Comparison of ENCODE assay signal across 5 fruit fly cellular contexts in genomic region chr2L:23068051-23068831, dm6.
TF ChIP-seq lines count a peak whose summit lies in the region.

Spf45 (minus strand) TSS chr2L:23068386.

- TF ChIP-seq CTCF in whole organism, embryonic (GFP tag; optimal IDR thresholded peaks at IDR 0.05; lab: Kevin White, UChicago), result no peak

TF ChIP-seq in whole organism, adult, 20 proteins besides CTCF, POLR2A, EP300 and RAD21:
- TF ChIP-seq Clk (GFP tag; optimal IDR thresholded peaks at IDR 0.05; lab: Kevin White, UChicago), result no peak
- TF ChIP-seq pad (GFP tag; optimal IDR thresholded peaks at IDR 0.05; lab: Kevin White, UChicago), result no peak
- TF ChIP-seq CG1620 (GFP tag; optimal IDR thresholded peaks at IDR 0.05; lab: Kevin White, UChicago), result no peak
- peak; percentile 28 for TF ChIP-seq CG5204 (GFP tag; optimal IDR thresholded peaks at IDR 0.05; lab: Kevin White, UChicago)
TF ChIP-seq in whole organism, adult: peak in this region for 1.

TF ChIP-seq in whole organism, embryonic, 481 proteins besides CTCF, POLR2A, EP300 and RAD21 (continues in another document):
- TF ChIP-seq Myb (GFP tag; optimal IDR thresholded peaks at IDR 0.05; lab: Kevin White, UChicago), result no peak
- TF ChIP-seq bcd (GFP tag; optimal IDR thresholded peaks at IDR 0.05; lab: Kevin White, UChicago), result no peak
- no peak for TF ChIP-seq CG11093 (GFP tag; IDR thresholded peaks at IDR 0.05; lab: Robert Waterston, UW)
- no peak for TF ChIP-seq Usf (GFP tag; optimal IDR thresholded peaks at IDR 0.05; lab: Kevin White, UChicago)
- no peak for TF ChIP-seq Ada2b (GFP tag; IDR thresholded peaks at IDR 0.05; lab: Robert Waterston, UW)
- no peak for TF ChIP-seq inv (GFP tag; IDR thresholded peaks at IDR 0.05; lab: Robert Waterston, UW; ENCODE audit: partially characterized antibody)
- TF ChIP-seq stc (GFP tag; IDR thresholded peaks at IDR 0.05; lab: Robert Waterston, UW), result no peak
- no peak for TF ChIP-seq HLH4C (GFP tag; IDR thresholded peaks at IDR 0.05; lab: Robert Waterston, UW; ENCODE audit: partially characterized antibody)
- peak; percentile 14 for TF ChIP-seq CG2116 (GFP tag; optimal IDR thresholded peaks at IDR 0.05; lab: Kevin White, UChicago)
- peak; percentile 99 for TF ChIP-seq CG30020 (tag; optimal IDR thresholded peaks at IDR 0.05; lab: Kevin White, UChicago)
- no peak for TF ChIP-seq Scr (GFP tag; IDR thresholded peaks at IDR 0.05; lab: Robert Waterston, UW; ENCODE audit: partially characterized antibody)
- TF ChIP-seq z (GFP tag; IDR thresholded peaks at IDR 0.05; lab: Robert Waterston, UW), result no peak
- no peak for TF ChIP-seq repo (GFP tag; optimal IDR thresholded peaks at IDR 0.05; lab: Kevin White, UChicago)
- TF ChIP-seq sc (optimal IDR thresholded peaks at IDR 0.05; lab: Kevin White, UChicago), result no peak
- no peak for TF ChIP-seq sc (GFP tag; optimal IDR thresholded peaks at IDR 0.05; lab: Kevin White, UChicago)
- TF ChIP-seq Bdp1 (GFP tag; optimal IDR thresholded peaks at IDR 0.05; lab: Kevin White, UChicago), result no peak
- TF ChIP-seq az2 (GFP tag; optimal IDR thresholded peaks at IDR 0.05; lab: Kevin White, UChicago), result no peak
- TF ChIP-seq phol (tag; optimal IDR thresholded peaks at IDR 0.05; lab: Kevin White, UChicago), result peak; percentile 65
- TF ChIP-seq nmo (GFP tag; optimal IDR thresholded peaks at IDR 0.05; lab: Kevin White, UChicago), result peak; percentile 26
- no peak for TF ChIP-seq CG10654 (GFP tag; optimal IDR thresholded peaks at IDR 0.05; lab: Kevin White, UChicago)
- TF ChIP-seq CG4617 (GFP tag; optimal IDR thresholded peaks at IDR 0.05; lab: Kevin White, UChicago; ENCODE audit: borderline replicate concordance), result peak; percentile 88
- TF ChIP-seq Atf6 (GFP tag; IDR thresholded peaks at IDR 0.05; lab: Robert Waterston, UW), result no peak

TF ChIP-seq in whole organism, prepupa, 60 proteins besides CTCF, POLR2A, EP300 and RAD21:
- TF ChIP-seq OdsH (GFP tag; optimal IDR thresholded peaks at IDR 0.05; lab: Kevin White, UChicago) (peak; percentile 13), CG32006 (GFP tag; optimal IDR thresholded peaks at IDR 0.05; lab: Kevin White, UChicago) (peak; percentile 28), CG34406 (GFP tag; optimal IDR thresholded peaks at IDR 0.05; lab: Kevin White, UChicago) (no peak), Met (GFP tag; optimal IDR thresholded peaks at IDR 0.05; lab: Kevin White, UChicago) (no peak), dsx (GFP tag; optimal IDR thresholded peaks at IDR 0.05; lab: Kevin White, UChicago; ENCODE audit: poor library complexity, severe bottlenecking) (peak; percentile 59), CG7368 (GFP tag; optimal IDR thresholded peaks at IDR 0.05; lab: Kevin White, UChicago) (no peak), CG16779 (tag; optimal IDR thresholded peaks at IDR 0.05; lab: Kevin White, UChicago) (no peak), Gug (GFP tag; IDR thresholded peaks at IDR 0.05; lab: Robert Waterston, UW) (no peak), fd85E (GFP tag; optimal IDR thresholded peaks at IDR 0.05; lab: Kevin White, UChicago) (no peak), acj6 (GFP tag; optimal IDR thresholded peaks at IDR 0.05; lab: Kevin White, UChicago) (no peak)
TF ChIP-seq in whole organism, prepupa: peak in this region for 3.

TF ChIP-seq in whole organism, pupa, 21 proteins besides CTCF, POLR2A, EP300 and RAD21:
- TF ChIP-seq CG8159 (tag; optimal IDR thresholded peaks at IDR 0.05; lab: Kevin White, UChicago) (peak; percentile 9), rn (GFP tag; IDR thresholded peaks at IDR 0.05; lab: Robert Waterston, UW) (no peak)

TF ChIP-seq in whole organism, wandering third instar larva, 38 proteins besides CTCF, POLR2A, EP300 and RAD21:
- TF ChIP-seq br (GFP tag; optimal IDR thresholded peaks at IDR 0.05; lab: Kevin White, UChicago), result no peak
- peak; percentile 56 for TF ChIP-seq Hr78 (GFP tag; optimal IDR thresholded peaks at IDR 0.05; lab: Kevin White, UChicago)
- no peak for TF ChIP-seq Sp1 (GFP tag; optimal IDR thresholded peaks at IDR 0.05; lab: Kevin White, UChicago)
- no peak for TF ChIP-seq dl (GFP tag; optimal IDR thresholded peaks at IDR 0.05; lab: Kevin White, UChicago; ENCODE audit: insufficient read depth in 1 of 2, partially characterized antibody in 2 of 2)
- TF ChIP-seq Vsx2 (GFP tag; optimal IDR thresholded peaks at IDR 0.05; lab: Kevin White, UChicago; ENCODE audit: partially characterized antibody), result no peak
- TF ChIP-seq pan (optimal IDR thresholded peaks at IDR 0.05; lab: Kevin White, UChicago), result no peak
- TF ChIP-seq N (GFP tag; optimal IDR thresholded peaks at IDR 0.05; lab: Kevin White, UChicago), result peak; percentile 44
- no peak for TF ChIP-seq usp (GFP tag; optimal IDR thresholded peaks at IDR 0.05; lab: Kevin White, UChicago)
- TF ChIP-seq lola (GFP tag; optimal IDR thresholded peaks at IDR 0.05; lab: Kevin White, UChicago), result peak; percentile 71
- TF ChIP-seq woc (GFP tag; optimal IDR thresholded peaks at IDR 0.05; lab: Kevin White, UChicago), result peak; percentile 27
- TF ChIP-seq GATAd (GFP tag; optimal IDR thresholded peaks at IDR 0.05; lab: Kevin White, UChicago), result no peak
- TF ChIP-seq HLH106 (tag; optimal IDR thresholded peaks at IDR 0.05; lab: Kevin White, UChicago), result no peak
